Worm (Caenorhabditis elegans): ENCODE measurements around the gene T13C2.3.

The T13C2.3 gene

DNA sequence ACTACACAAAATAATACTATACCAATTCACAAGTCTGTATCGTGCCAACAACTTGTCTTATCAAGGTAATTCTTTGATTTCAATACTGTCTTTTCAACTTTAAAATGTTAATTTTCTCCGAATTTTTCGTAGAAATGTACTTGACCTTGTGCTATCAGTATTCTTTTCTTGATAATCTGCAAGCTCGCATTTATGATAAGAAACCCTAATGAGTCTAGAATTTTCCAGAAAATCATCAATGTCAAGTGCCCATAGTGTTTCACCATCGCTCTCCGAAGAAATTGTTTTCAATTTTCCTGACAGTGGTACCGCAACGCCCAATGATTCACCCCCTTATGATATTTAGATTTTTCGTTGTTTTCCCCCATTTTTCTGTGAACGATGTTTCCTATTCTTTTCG is 7.8 kb upstream of the T13C2.3 start:
- TF ChIP-seq pqm-1 (tag; optimal IDR thresholded peaks at IDR 0.05) = peak; percentile 30
- peak; percentile 66 for TF ChIP-seq elt-2 (tag; optimal IDR thresholded peaks at IDR 0.05)
- TF ChIP-seq ztf-4 (tag; optimal IDR thresholded peaks at IDR 0.05) = no peak

DNA sequence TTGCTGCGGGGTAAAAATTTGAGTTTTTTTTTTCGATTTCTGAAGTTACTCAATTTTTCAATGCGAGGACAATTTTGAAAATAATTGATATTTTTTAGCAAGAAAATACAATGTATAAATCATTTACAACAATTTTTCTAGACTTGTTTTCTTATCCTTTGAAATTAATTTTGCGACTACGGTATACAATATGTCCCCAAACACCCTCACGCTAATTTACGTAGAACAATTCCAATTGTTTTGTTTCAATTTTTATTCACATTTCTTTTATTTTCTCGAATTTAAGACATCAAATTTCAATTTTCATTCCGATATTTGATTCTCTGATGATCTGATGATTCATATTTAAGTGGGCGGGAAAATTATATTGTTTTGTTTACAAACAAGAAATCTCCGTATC is 7.1 kb upstream of the T13C2.3 start:
- no peak for TF ChIP-seq unc-62 (GFP tag; optimal IDR thresholded peaks at IDR 0.05)

DNA sequence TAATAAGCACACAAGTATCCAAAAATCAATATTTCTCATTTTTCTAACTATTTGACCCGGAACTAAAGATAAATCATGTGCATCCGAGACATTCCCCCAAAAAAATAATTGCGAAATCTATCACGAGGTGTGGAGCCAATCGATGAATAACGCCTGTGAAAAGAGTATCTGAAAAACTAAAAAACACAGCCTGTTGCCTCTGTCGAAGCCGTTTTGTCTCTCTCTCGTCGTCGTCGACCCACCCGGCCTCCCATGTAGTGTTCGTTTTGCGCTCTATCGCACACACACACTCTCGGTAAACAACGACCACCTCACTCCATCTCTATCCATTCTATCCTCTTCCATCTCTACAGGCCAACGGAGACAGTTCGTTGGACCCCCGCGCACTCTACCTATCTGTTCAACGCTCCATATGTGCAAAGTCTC is 6.3 kb upstream of the T13C2.3 start:
- TF ChIP-seq nhr-43 (tag; optimal IDR thresholded peaks at IDR 0.05; ENCODE audit: poor library complexity, severe bottlenecking) (no peak), lin-15B (tag; optimal IDR thresholded peaks at IDR 0.05) (peak; percentile 77), mml-1 (tag; optimal IDR thresholded peaks at IDR 0.05) (no peak), nhr-28 (tag; optimal IDR thresholded peaks at IDR 0.05) (no peak), ztf-11 (tag; optimal IDR thresholded peaks at IDR 0.05) (no peak), unc-62 (GFP tag; optimal IDR thresholded peaks at IDR 0.05) (no peak), fos-1 (tag; optimal IDR thresholded peaks at IDR 0.05) (no peak), egl-27 (tag; optimal IDR thresholded peaks at IDR 0.05) (no peak), mdl-1 (tag; optimal IDR thresholded peaks at IDR 0.05) (no peak), egl-5 (tag; optimal IDR thresholded peaks at IDR 0.05) (peak; percentile 26), snpc-4 (tag; optimal IDR thresholded peaks at IDR 0.05) (peak; percentile 48), lsy-12 (tag; optimal IDR thresholded peaks at IDR 0.05) (no peak), lin-39 (tag; optimal IDR thresholded peaks at IDR 0.05) (peak; percentile 57), fkh-10 (GFP tag; optimal IDR thresholded peaks at IDR 0.05) (peak; percentile 0), ZK546.5 (tag; optimal IDR thresholded peaks at IDR 0.05) (no peak), elt-3 (tag; optimal IDR thresholded peaks at IDR 0.05) (no peak), fkh-2 (tag; optimal IDR thresholded peaks at IDR 0.05) (no peak), elt-1 (tag; optimal IDR thresholded peaks at IDR 0.05) (no peak), jun-1 (tag; optimal IDR thresholded peaks at IDR 0.05) (peak; percentile 11), sea-2 (GFP tag; optimal IDR thresholded peaks at IDR 0.05) (no peak), daf-12 (tag; optimal IDR thresholded peaks at IDR 0.05) (no peak), eor-1 (tag; optimal IDR thresholded peaks at IDR 0.05) (no peak), hmg-11 (tag; optimal IDR thresholded peaks at IDR 0.05) (no peak), elt-2 (tag; optimal IDR thresholded peaks at IDR 0.05) (peak; percentile 27), ceh-82 (tag; optimal IDR thresholded peaks at IDR 0.05) (no peak), nfya-1 (tag; optimal IDR thresholded peaks at IDR 0.05; ENCODE audit: insufficient read depth) (peak; percentile 81), unc-39 (tag; optimal IDR thresholded peaks at IDR 0.05) (no peak), nhr-77 (tag; optimal IDR thresholded peaks at IDR 0.05) (no peak), tbx-2 (tag; optimal IDR thresholded peaks at IDR 0.05) (no peak), nhr-25 (tag; optimal IDR thresholded peaks at IDR 0.05) (peak; percentile 62), ceh-28 (tag; optimal IDR thresholded peaks at IDR 0.05) (peak; percentile 83), ceh-9 (tag; optimal IDR thresholded peaks at IDR 0.05) (no peak), ama-1 (optimal IDR thresholded peaks at IDR 0.05) (no peak), nhr-67 (tag; optimal IDR thresholded peaks at IDR 0.05) (no peak), aly-2 (tag; optimal IDR thresholded peaks at IDR 0.05) (no peak), ztf-4 (tag; optimal IDR thresholded peaks at IDR 0.05) (no peak), nhr-23 (tag; optimal IDR thresholded peaks at IDR 0.05) (peak; percentile 19), ceh-16 (tag; optimal IDR thresholded peaks at IDR 0.05) (no peak), pha-4 (tag; optimal IDR thresholded peaks at IDR 0.05) (peak; percentile 77), nhr-11 (tag; optimal IDR thresholded peaks at IDR 0.05) (peak; percentile 26), zag-1 (tag; optimal IDR thresholded peaks at IDR 0.05) (no peak), pqm-1 (tag; optimal IDR thresholded peaks at IDR 0.05) (no peak), nhr-237 (tag; optimal IDR thresholded peaks at IDR 0.05) (no peak), skn-1 (tag; optimal IDR thresholded peaks at IDR 0.05) (no peak), nhr-12 (tag; optimal IDR thresholded peaks at IDR 0.05) (no peak), nhr-76 (tag; optimal IDR thresholded peaks at IDR 0.05) (no peak), R02D3.7 (tag; optimal IDR thresholded peaks at IDR 0.05) (no peak)

Data from whole organism, L3 larva.